Fruit fly (Drosophila melanogaster) S2 (cell line): ENCODE data around the gene CG17544.

Source experiments
- CG8478 ChIP-seq: fragments of >200 bp; optimal IDR thresholded peaks from 2 replicates; lab custom pipeline; 2018
- CTCF ChIP-seq, 2 experiments: fragments of >200 bp; optimal IDR thresholded peaks; 2 replicates each; lab custom pipeline; 2018

CG17544 gene

DNA sequence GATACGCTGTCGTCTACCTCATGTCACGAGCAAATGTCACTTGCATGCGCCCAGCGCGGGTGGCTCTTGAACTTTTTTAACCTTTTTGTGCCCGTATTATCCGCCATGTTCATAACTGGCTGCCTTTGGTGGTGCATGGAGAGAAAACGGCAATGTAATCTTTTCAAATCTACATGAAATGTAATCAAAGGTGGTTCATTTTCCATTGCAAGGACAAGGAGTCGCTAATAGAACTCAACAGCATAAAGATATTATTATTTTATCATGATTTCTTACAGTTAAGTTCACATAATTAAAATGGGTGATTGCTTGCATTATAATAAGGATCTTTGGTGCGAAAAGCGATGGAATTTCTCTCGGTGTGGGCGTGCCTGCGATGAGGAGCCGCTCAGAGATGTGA, 55.5 kb downstream of the CG17544 start:
- TF ChIP-seq CTCF (optimal IDR thresholded peaks at IDR 0.05; lab: Kevin White, UChicago): no peak
- TF ChIP-seq CG8478: no peak

DNA sequence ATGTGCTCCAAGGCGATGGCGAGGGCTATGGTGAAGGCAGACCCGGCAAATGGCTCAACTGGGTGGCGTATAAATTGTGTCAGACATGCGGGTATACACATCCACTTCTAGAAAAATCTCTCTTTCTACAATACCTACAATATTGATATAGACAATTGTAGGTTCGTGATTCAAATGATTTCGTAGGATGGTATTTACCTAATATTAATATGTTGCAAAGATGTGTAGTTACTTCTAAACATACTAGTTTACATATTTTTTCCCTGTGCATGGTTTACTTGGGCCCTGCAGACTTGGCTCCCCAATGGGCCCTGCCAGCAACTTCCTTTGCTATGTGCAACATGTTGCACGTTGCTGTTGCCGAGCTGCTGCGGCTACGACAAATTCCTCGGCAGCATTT, 56.3 kb downstream of the CG17544 start:
- TF ChIP-seq CG8478 (no peak), CTCF (optimal IDR thresholded peaks at IDR 0.05; lab: Kevin White, UChicago) (no peak)

DNA sequence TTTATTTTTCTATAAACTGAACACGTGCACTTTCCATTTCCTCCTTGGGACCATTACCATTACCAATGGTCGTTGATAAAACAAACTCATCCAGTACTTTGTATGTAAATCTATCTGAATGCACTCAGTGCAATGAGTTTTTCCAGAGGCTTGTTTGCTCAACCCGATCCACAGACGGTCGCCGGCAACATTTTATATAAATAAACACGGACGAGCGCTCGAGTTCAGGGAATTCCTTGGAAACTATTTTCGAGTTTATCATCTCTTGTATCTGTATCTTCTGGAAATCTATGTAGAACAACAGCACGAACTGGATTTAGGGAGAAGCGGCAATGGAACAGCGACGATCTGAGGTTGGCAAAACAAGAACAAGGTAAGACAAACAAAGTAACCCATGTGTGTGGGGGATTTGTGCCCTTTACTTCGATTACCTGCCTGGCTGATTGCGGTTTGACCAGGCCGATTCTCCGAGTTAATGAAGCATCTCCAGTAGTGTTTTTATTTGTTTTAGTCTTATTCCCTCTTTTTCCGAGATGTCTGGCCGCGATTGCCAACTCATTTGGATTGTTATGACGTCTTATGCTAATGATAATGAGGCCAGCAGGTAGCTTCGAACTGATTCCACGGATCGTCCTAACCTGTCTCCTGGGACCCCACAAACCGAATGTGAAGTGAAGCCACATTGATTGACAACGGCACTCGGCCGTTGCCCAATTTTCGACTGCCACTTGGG, 57.1 kb downstream of the CG17544 start:
- TF ChIP-seq CG8478 (no peak), CTCF (optimal IDR thresholded peaks at IDR 0.05; lab: Kevin White, UChicago) (no peak)
